Fruit fly (Drosophila melanogaster) whole organism, prepupa: Measurements from ENCODE around the gene CG17855.

Source experiments
- Blimp-1 ChIP-seq: fragments of 200-800 bp; sonication (Bioruptor generic); optimal IDR thresholded peaks from 3 replicates; lab custom pipeline; 2017; ENCODE audit warnings: missing biosample characterization, missing genetic modification characterization, mild to moderate bottlenecking, moderate library complexity, missing genetic modification reagents
- CG10631 ChIP-seq: fragments of 200-800 bp; sonication (Bioruptor generic); optimal IDR thresholded peaks from 2 replicates; lab custom pipeline; 2016; ENCODE audit warnings: missing biosample characterization, missing genetic modification characterization
- CG10669 ChIP-seq: fragments of 200-800 bp; sonication (Bioruptor generic); optimal IDR thresholded peaks from 3 replicates; lab custom pipeline; 2018; ENCODE audit warnings: missing biosample characterization, mild to moderate bottlenecking, missing genetic modification characterization, moderate library complexity
- CG11902 ChIP-seq: fragments of 200-800 bp; sonication (Bioruptor generic); optimal IDR thresholded peaks from 3 replicates; lab custom pipeline; 2016; ENCODE audit warnings: missing biosample characterization, missing genetic modification characterization
- CG15336 ChIP-seq: fragments of 200-800 bp; sonication (Bioruptor generic); IDR thresholded peaks from 2 replicates; pipeline ENCODE4 v1.3.6; 2022; ENCODE audit warnings: missing biosample characterization, missing genetic modification characterization
- CG16779 ChIP-seq: fragments of 200-800 bp; sonication (Bioruptor generic); optimal IDR thresholded peaks from 3 replicates; lab custom pipeline; 2017; ENCODE audit warnings: missing biosample characterization, mild to moderate bottlenecking, missing genetic modification characterization
- CG31627 ChIP-seq: fragments of 200-800 bp; sonication (Bioruptor generic); optimal IDR thresholded peaks from 3 replicates; lab custom pipeline; 2016; ENCODE audit warnings: missing biosample characterization, missing genetic modification characterization
- CG32006 ChIP-seq: fragments of 200-800 bp; sonication (Bioruptor generic); optimal IDR thresholded peaks from 3 replicates; lab custom pipeline; 2017; ENCODE audit warnings: missing biosample characterization, mild to moderate bottlenecking, missing genetic modification characterization
- CG34406 ChIP-seq: fragments of 200-800 bp; sonication (Bioruptor generic); optimal IDR thresholded peaks from 3 replicates; lab custom pipeline; 2016; ENCODE audit warnings: missing biosample characterization, missing genetic modification characterization
- CG6163 ChIP-seq: fragments of 200-800 bp; sonication (Bioruptor generic); IDR thresholded peaks from 3 replicates; pipeline ENCODE4 v1.3.6; 2022; ENCODE audit warnings: missing biosample characterization, missing genetic modification characterization
- CG6792 ChIP-seq: fragments of 200-800 bp; sonication (Bioruptor generic); optimal IDR thresholded peaks from 3 replicates; lab custom pipeline; 2016; ENCODE audit warnings: missing biosample characterization, missing genetic modification characterization
- CG6808 ChIP-seq: fragments of 200-800 bp; sonication (Bioruptor generic); optimal IDR thresholded peaks from 3 replicates; lab custom pipeline; 2017; ENCODE audit warnings: missing biosample characterization, missing genetic modification characterization, mild to moderate bottlenecking, moderate library complexity, missing genetic modification reagents
- CG6854 ChIP-seq: fragments of 200-800 bp; sonication (Bioruptor generic); optimal IDR thresholded peaks from 2 replicates; lab custom pipeline; 2017; ENCODE audit warnings: missing biosample characterization, mild to moderate bottlenecking, missing genetic modification characterization
- CG8119 ChIP-seq: fragments of 200-800 bp; sonication (Bioruptor generic); IDR thresholded peaks from 3 replicates; pipeline ENCODE4 v1.3.6; 2022; ENCODE audit warnings: missing biosample characterization, missing genetic modification characterization
- CG8319 ChIP-seq: fragments of 200-800 bp; sonication (Bioruptor generic); optimal IDR thresholded peaks from 3 replicates; lab custom pipeline; 2016; ENCODE audit warnings: missing biosample characterization, missing genetic modification characterization
- CG9139 ChIP-seq: fragments of 200-800 bp; sonication (Bioruptor generic); optimal IDR thresholded peaks from 3 replicates; lab custom pipeline; 2017; ENCODE audit warnings: missing biosample characterization, mild to moderate bottlenecking, missing genetic modification characterization
- Eip75B ChIP-seq: fragments of 200-800 bp; sonication (Bioruptor generic); optimal IDR thresholded peaks from 3 replicates; lab custom pipeline; 2016; ENCODE audit warnings: missing biosample characterization, missing genetic modification characterization
- Eip78C ChIP-seq: fragments of 200-800 bp; sonication (Bioruptor generic); peaks from one replicate; lab custom pipeline; 2016; ENCODE audit warnings: missing biosample characterization, missing genetic modification characterization
- Eip93F ChIP-seq: fragments of 200-800 bp; sonication (Bioruptor generic); optimal IDR thresholded peaks from 2 replicates; lab custom pipeline; 2016; ENCODE audit warnings: missing biosample characterization, mild to moderate bottlenecking, missing genetic modification characterization
- Ets96B ChIP-seq: fragments of 200-800 bp; optimal IDR thresholded peaks from 2 replicates; lab custom pipeline; 2019; ENCODE audit warnings: missing biosample characterization, mild to moderate bottlenecking, missing genetic modification characterization, moderate library complexity
- Gug ChIP-seq: fragments of 200-800 bp; sonication (Bioruptor generic); IDR thresholded peaks from 2 replicates; pipeline ENCODE4 v1.3.6; 2022; ENCODE audit warnings: missing biosample characterization, missing genetic modification characterization
- Hr38 ChIP-seq: sonication (Bioruptor generic); optimal IDR thresholded peaks from 2 replicates; lab custom pipeline; 2016; ENCODE audit warnings: missing biosample characterization, missing genetic modification characterization
- Lpt ChIP-seq: fragments of 200-800 bp; sonication (Bioruptor generic); optimal IDR thresholded peaks from 3 replicates; lab custom pipeline; 2016; ENCODE audit warnings: missing biosample characterization, missing genetic modification characterization
- Met ChIP-seq: fragments of 200-800 bp; sonication (Bioruptor generic); optimal IDR thresholded peaks from 3 replicates; lab custom pipeline; 2016; ENCODE audit warnings: missing biosample characterization, missing genetic modification characterization
- OdsH ChIP-seq: fragments of 200-800 bp; sonication (Bioruptor generic); optimal IDR thresholded peaks from 3 replicates; lab custom pipeline; 2016; ENCODE audit warnings: missing biosample characterization, missing genetic modification characterization
- Smox ChIP-seq: fragments of 200-800 bp; sonication (Bioruptor generic); optimal IDR thresholded peaks from 3 replicates; lab custom pipeline; 2016; ENCODE audit warnings: missing biosample characterization, missing genetic modification characterization
- Sox102F ChIP-seq: fragments of 200-800 bp; sonication (Bioruptor generic); optimal IDR thresholded peaks from 2 replicates; lab custom pipeline; 2016; ENCODE audit warnings: missing biosample characterization, mild to moderate bottlenecking, missing genetic modification characterization
- Sox14 ChIP-seq: fragments of 200-800 bp; sonication (Bioruptor generic); optimal IDR thresholded peaks from 3 replicates; lab custom pipeline; 2016; ENCODE audit warnings: missing biosample characterization, missing genetic modification characterization
- Sox15 ChIP-seq: fragments of 200-800 bp; sonication (Bioruptor generic); optimal IDR thresholded peaks from 3 replicates; lab custom pipeline; 2016; ENCODE audit warnings: missing biosample characterization, missing genetic modification characterization
- acj6 ChIP-seq: fragments of 200-800 bp; sonication (Bioruptor generic); optimal IDR thresholded peaks from 3 replicates; lab custom pipeline; 2016; ENCODE audit warnings: missing biosample characterization, missing genetic modification characterization
- dsx ChIP-seq: fragments of 200-800 bp; optimal IDR thresholded peaks from 3 replicates; lab custom pipeline; 2019; ENCODE audit warnings: missing biosample characterization, mild to moderate bottlenecking, missing genetic modification characterization, moderate library complexity; ENCODE audit not compliant: poor library complexity, severe bottlenecking
- eg ChIP-seq: fragments of 200-800 bp; sonication (Bioruptor generic); IDR thresholded peaks from 3 replicates; pipeline ENCODE4 v1.3.6; 2022; ENCODE audit warnings: missing biosample characterization, missing genetic modification characterization
- esn ChIP-seq: fragments of 200-800 bp; sonication (Bioruptor generic); optimal IDR thresholded peaks from 2 replicates; lab custom pipeline; 2016; ENCODE audit warnings: missing biosample characterization, mild to moderate bottlenecking, missing genetic modification characterization, moderate library complexity
- fd59A ChIP-seq: fragments of 200-800 bp; sonication (Bioruptor generic); optimal IDR thresholded peaks from 2 replicates; lab custom pipeline; 2017; ENCODE audit warnings: missing biosample characterization, mild to moderate bottlenecking, missing genetic modification characterization, missing genetic modification reagents
- fkh ChIP-seq: fragments of 200-800 bp; sonication (Bioruptor generic); optimal IDR thresholded peaks from 3 replicates; lab custom pipeline; 2017; ENCODE audit warnings: missing biosample characterization, mild to moderate bottlenecking, missing genetic modification characterization, moderate library complexity
- lz ChIP-seq: fragments of 200-800 bp; sonication (Bioruptor generic); optimal IDR thresholded peaks from 3 replicates; lab custom pipeline; 2016; ENCODE audit warnings: missing biosample characterization, missing genetic modification characterization
- svp ChIP-seq: fragments of 200-800 bp; sonication (Bioruptor generic); peaks from one replicate; lab custom pipeline; 2016; ENCODE audit warnings: missing biosample characterization, missing genetic modification characterization
- topi ChIP-seq: fragments of 200-800 bp; sonication (Bioruptor generic); optimal IDR thresholded peaks from 3 replicates; lab custom pipeline; 2016; ENCODE audit warnings: missing biosample characterization, missing genetic modification characterization

The CG17855 gene

dm6 chr2L:9496378-9497284 is 43.7 kb upstream of the CG17855 start (continued):
- peak; percentile 68 for TF ChIP-seq CG31627 (GFP tag; lab: Kevin White, UChicago)
- no peak for TF ChIP-seq dsx (GFP tag; lab: Kevin White, UChicago)
- TF ChIP-seq CG34406, result peak; percentile 11
- peak; percentile 25 for TF ChIP-seq CG6854 (GFP tag; lab: Kevin White, UChicago)
- peak; percentile 58 for TF ChIP-seq OdsH (GFP tag; lab: Kevin White, UChicago)
- peak; percentile 73 for TF ChIP-seq Smox (GFP tag; lab: Kevin White, UChicago)
- peak; percentile 45 for TF ChIP-seq Sox102F
- peak; percentile 49 for TF ChIP-seq Eip75B (GFP tag; lab: Kevin White, UChicago)
- peak; percentile 67 for TF ChIP-seq Met (GFP tag; lab: Kevin White, UChicago)
- peak; percentile 22 for TF ChIP-seq CG6792 (GFP tag; lab: Kevin White, UChicago)
- peak; percentile 78 for TF ChIP-seq esn (GFP tag; lab: Kevin White, UChicago)
- peak; percentile 44 for TF ChIP-seq CG10631 (GFP tag; lab: Kevin White, UChicago)
- TF ChIP-seq topi, result peak; percentile 61
- TF ChIP-seq eg (GFP tag; lab: Robert Waterston, UW), result peak; percentile 58
- no peak for TF ChIP-seq CG11902
- TF ChIP-seq fd59A (GFP tag; lab: Kevin White, UChicago), result peak; percentile 12
- TF ChIP-seq CG10669 (GFP tag; lab: Kevin White, UChicago), result no peak
- TF ChIP-seq CG6808, result no peak
- TF ChIP-seq Hr38 (GFP tag; lab: Kevin White, UChicago), result no peak
- TF ChIP-seq CG16779, result peak; percentile 22
- TF ChIP-seq CG8319 (GFP tag; lab: Kevin White, UChicago), result no peak
- peak; percentile 89 for TF ChIP-seq Eip78C
- TF ChIP-seq Eip93F (GFP tag; lab: Kevin White, UChicago), result no peak
- no peak for TF ChIP-seq Ets96B (tag; lab: Kevin White, UChicago)
- TF ChIP-seq lz (GFP tag; lab: Kevin White, UChicago), result peak; percentile 52
- no peak for TF ChIP-seq CG9139 (GFP tag; lab: Kevin White, UChicago)
- no peak for TF ChIP-seq Blimp-1 (GFP tag; lab: Kevin White, UChicago)
- no peak for TF ChIP-seq Sox15 (GFP tag; lab: Kevin White, UChicago)
- TF ChIP-seq Gug (GFP tag; lab: Robert Waterston, UW), result peak; percentile 63
- TF ChIP-seq CG8119 (GFP tag; lab: Robert Waterston, UW), result peak; percentile 52; the same call in 2 of the 3 replicates

dm6 chr2L:9497285-9497660 is 43.0 kb upstream of the CG17855 start:
- TF ChIP-seq CG15336, result peak; percentile 37; the same call in 1 of the 2 replicates
- 0 out of 3 replicates have a peak, but pooled peaks have one; percentile 3 for TF ChIP-seq eg (GFP tag; lab: Robert Waterston, UW)
- no peak for TF ChIP-seq Lpt
- no peak for TF ChIP-seq OdsH (GFP tag; lab: Kevin White, UChicago)
- TF ChIP-seq svp, result peak; percentile 12
- TF ChIP-seq Sox14 (GFP tag; lab: Kevin White, UChicago), result no peak
- TF ChIP-seq fkh (GFP tag; lab: Kevin White, UChicago), result peak; percentile 31
- no peak for TF ChIP-seq acj6 (GFP tag; lab: Kevin White, UChicago)
- TF ChIP-seq dsx (GFP tag; lab: Kevin White, UChicago), result no peak
- TF ChIP-seq CG32006, result no peak
- TF ChIP-seq CG6163 (GFP tag; lab: Robert Waterston, UW), result peak; percentile 36; the same call in 2 of the 3 replicates
